Worm (Caenorhabditis elegans) whole organism, midembryonic: ENCODE results near the gene cpf-1.

Source experiments
- T22C8.4 ChIP-seq: fragments of 200-800 bp; sonication (Bioruptor generic); IDR thresholded peaks from 2 replicates; pipeline ENCODE4 v1.3.6; 2022; ENCODE audit warnings: missing genetic modification characterization, missing compliant biosample characterization
- klf-2 ChIP-seq: fragments of 200-800 bp; sonication (Bioruptor generic); conservative IDR thresholded peaks from 2 replicates; pipeline ENCODE4 v1.3.6; 2022; ENCODE audit warnings: missing genetic modification reagents, missing genetic modification characterization, missing compliant biosample characterization
- med-1 ChIP-seq: sonication (generic microtip); optimal IDR thresholded peaks from 2 replicates; lab custom pipeline; 2017; ENCODE audit warnings: missing genetic modification characterization, mild to moderate bottlenecking, missing compliant biosample characterization, antibody characterized with exemption, missing genetic modification reagents; ENCODE audit not compliant: insufficient read depth
- tab-1 ChIP-seq: fragments of 200-800 bp; sonication (Bioruptor generic); IDR thresholded peaks from 2 replicates; pipeline ENCODE4 v1.3.6; 2022; ENCODE audit warnings: missing genetic modification characterization, missing compliant biosample characterization
- ztf-23 ChIP-seq: fragments of 200-800 bp; sonication (Bioruptor generic); IDR thresholded peaks from 2 replicates; pipeline ENCODE4 v1.3.6; 2022; ENCODE audit warnings: missing genetic modification reagents, missing genetic modification characterization, missing compliant biosample characterization

ce11 chrII:8600165-8600564 is 2.1 kb downstream of the cpf-1 start, which contains the start of gene pigg-1:
- no peak for TF ChIP-seq tab-1 (GFP tag; lab: Robert Waterston, UW)
- no peak for TF ChIP-seq med-1 (GFP tag; lab: Kevin White, UChicago)
- TF ChIP-seq klf-2 (GFP tag; lab: Robert Waterston, UW): no peak
- no peak for TF ChIP-seq ztf-23 (GFP tag; lab: Robert Waterston, UW)
- TF ChIP-seq T22C8.4 (GFP tag; lab: Robert Waterston, UW): no peak
